Worm (Caenorhabditis elegans) whole organism, midembryonic: ENCODE data around the gene F59D12.5.

Source experiments
- flt-1 ChIP-seq: fragments of 200-800 bp; sonication (Bioruptor generic); IDR thresholded peaks from 2 replicates; pipeline ENCODE4 v1.3.6; 2022; ENCODE audit warnings: missing genetic modification characterization, missing compliant biosample characterization
- klf-2 ChIP-seq: fragments of 200-800 bp; sonication (Bioruptor generic); conservative IDR thresholded peaks from 2 replicates; pipeline ENCODE4 v1.3.6; 2022; ENCODE audit warnings: missing genetic modification reagents, missing genetic modification characterization, missing compliant biosample characterization
- med-1 ChIP-seq: sonication (generic microtip); optimal IDR thresholded peaks from 2 replicates; lab custom pipeline; 2017; ENCODE audit warnings: missing genetic modification characterization, mild to moderate bottlenecking, missing compliant biosample characterization, antibody characterized with exemption, missing genetic modification reagents; ENCODE audit not compliant: insufficient read depth

DNA sequence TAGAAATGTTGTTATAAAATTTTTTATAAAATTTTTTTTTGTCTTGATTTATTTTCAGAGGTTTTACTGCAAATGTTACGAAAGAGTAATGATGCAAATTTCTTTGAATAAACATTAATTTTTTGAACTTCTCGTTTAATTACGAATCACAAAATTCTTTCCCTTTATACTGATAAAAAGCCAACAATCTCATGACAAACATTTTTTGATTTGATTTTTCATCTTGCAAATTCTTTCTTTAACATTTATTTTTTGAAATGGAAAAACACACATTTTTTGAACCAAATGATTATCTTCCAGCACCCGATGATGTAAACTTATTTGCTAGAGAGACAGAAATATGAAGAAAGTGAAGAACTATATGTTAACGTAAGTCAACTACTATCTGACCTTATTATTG lies 27.0 kb downstream of the F59D12.5 start, which contains the start of gene K09E9.1:
- TF ChIP-seq klf-2 (no peak), flt-1 (no peak), med-1 (no peak)
